Worm (Caenorhabditis elegans) whole organism, young adult: ENCODE results near the gene col-88.

ENCODE experiments used
- B0336.3 ChIP-seq: fragments of 200-800 bp; sonication (Bioruptor generic); IDR thresholded peaks from 2 replicates; pipeline ENCODE4 v1.3.6; 2022; ENCODE audit warnings: missing genetic modification characterization, missing compliant biosample characterization
- C06A6.2 ChIP-seq: fragments of 200-800 bp; sonication (Bioruptor generic); conservative IDR thresholded peaks from 2 replicates; pipeline ENCODE4 v1.3.6; 2022; ENCODE audit warnings: missing genetic modification characterization, missing compliant biosample characterization
- D2030.7 ChIP-seq: fragments of 200-800 bp; sonication (Bioruptor generic); IDR thresholded peaks from 2 replicates; pipeline ENCODE4 v1.3.6; 2022; ENCODE audit warnings: missing genetic modification reagents, missing genetic modification characterization, missing compliant biosample characterization
- F49E8.2 ChIP-seq: sonication (generic microtip); optimal IDR thresholded peaks from 3 replicates; lab custom pipeline; 2017; ENCODE audit warnings: missing genetic modification characterization, mild to moderate bottlenecking, missing compliant biosample characterization, antibody characterized with exemption, moderate library complexity; ENCODE audit not compliant: insufficient read depth
- F57C9.4 ChIP-seq: sonication (generic microtip); optimal IDR thresholded peaks from 2 replicates; lab custom pipeline; 2017; ENCODE audit warnings: mild to moderate bottlenecking, missing genetic modification characterization, missing compliant biosample characterization
- K11D2.4 ChIP-seq: fragments of 200-800 bp; sonication (Bioruptor generic); IDR thresholded peaks from 2 replicates; pipeline ENCODE4 v1.3.6; 2022; ENCODE audit warnings: missing genetic modification reagents, missing genetic modification characterization, missing compliant biosample characterization
- K12H6.12 ChIP-seq: fragments of 200-800 bp; sonication (Bioruptor generic); optimal IDR thresholded peaks from 2 replicates; lab custom pipeline; 2018; ENCODE audit warnings: mild to moderate bottlenecking, missing genetic modification characterization, missing compliant biosample characterization
- T07F8.4 ChIP-seq: sonication (generic microtip); optimal IDR thresholded peaks from 2 replicates; lab custom pipeline; 2016; ENCODE audit warnings: mild to moderate bottlenecking, missing genetic modification characterization, moderate library complexity, missing compliant biosample characterization
- Y56A3A.18 ChIP-seq: fragments of 200-800 bp; sonication (Bioruptor generic); IDR thresholded peaks from 2 replicates; pipeline ENCODE4 v1.3.6; 2022; ENCODE audit warnings: missing genetic modification reagents, missing genetic modification characterization, missing compliant biosample characterization
- Y79H2A.3 ChIP-seq: fragments of 200-800 bp; sonication (Bioruptor generic); conservative IDR thresholded peaks from 2 replicates; pipeline ENCODE4 v1.3.6; 2022; ENCODE audit warnings: missing genetic modification reagents, missing genetic modification characterization, missing compliant biosample characterization
- Y95B8A.8 ChIP-seq: fragments of 200-800 bp; sonication (Bioruptor generic); IDR thresholded peaks from 2 replicates; pipeline ENCODE4 v1.3.6; 2022; ENCODE audit warnings: missing genetic modification reagents, missing genetic modification characterization, missing compliant biosample characterization
- ZK185.1 ChIP-seq: sonication (generic microtip); optimal IDR thresholded peaks from 2 replicates; lab custom pipeline; 2016; ENCODE audit warnings: mild to moderate bottlenecking, missing genetic modification characterization, missing compliant biosample characterization; ENCODE audit not compliant: poor library complexity, severe bottlenecking
- ama-1 ChIP-seq, 3 experiments: fragments of 150-350 bp in 1 of 3; sonication (generic microtip) in 2 of 3; optimal IDR thresholded peaks; 2 replicates each; lab custom pipeline; 2014 to 2018; ENCODE audit warnings: missing biosample characterization in 2 of 3, missing genetic modification characterization in 2 of 3, missing genetic modification reagents in 2 of 3
- aptf-3 ChIP-seq: fragments of 200-800 bp; sonication (Bioruptor generic); IDR thresholded peaks from 2 replicates; pipeline ENCODE4 v1.3.6; 2022; ENCODE audit warnings: missing genetic modification characterization, missing compliant biosample characterization
- atf-7 ChIP-seq: sonication (generic microtip); optimal IDR thresholded peaks from 2 replicates; lab custom pipeline; 2017; ENCODE audit warnings: mild to moderate bottlenecking, missing genetic modification characterization, missing compliant biosample characterization
- athp-1 ChIP-seq: sonication (generic microtip); optimal IDR thresholded peaks from 2 replicates; lab custom pipeline; 2017; ENCODE audit warnings: mild to moderate bottlenecking, missing genetic modification characterization, missing compliant biosample characterization
- attf-3 ChIP-seq: fragments of 200-800 bp; sonication (Bioruptor generic); conservative IDR thresholded peaks from 2 replicates; pipeline ENCODE4 v1.3.6; 2022; ENCODE audit warnings: missing genetic modification reagents, missing genetic modification characterization, missing compliant biosample characterization
- bed-1 ChIP-seq: fragments of 200-800 bp; sonication (Bioruptor generic); IDR thresholded peaks from 2 replicates; pipeline ENCODE4 v1.3.6; 2022; ENCODE audit warnings: missing genetic modification reagents, missing genetic modification characterization, missing compliant biosample characterization
- cebp-1 ChIP-seq, 2 experiments: fragments of 200-800 bp in 1 of 2; sonication (Bioruptor generic) in 1 of 2; sonication (generic microtip) in 1 of 2; IDR thresholded peaks in 1 of 2; optimal IDR thresholded peaks in 1 of 2; 2 replicates each; pipeline versions ENCODE4 v1.3.6 to Lab custom; 2017 to 2022; ENCODE audit warnings: missing compliant biosample characterization in 2 of 2, missing genetic modification characterization in 2 of 2, mild to moderate bottlenecking in 1 of 2, missing genetic modification reagents in 1 of 2, moderate library complexity in 1 of 2
- cebp-2 ChIP-seq: fragments of 200-800 bp; sonication (Bioruptor generic); IDR thresholded peaks from 2 replicates; pipeline ENCODE4 v1.3.6; 2022; ENCODE audit warnings: missing genetic modification characterization, missing compliant biosample characterization
- ceh-100 ChIP-seq: fragments of 200-800 bp; sonication (Bioruptor generic); IDR thresholded peaks from 2 replicates; pipeline ENCODE4 v1.3.6; 2022; ENCODE audit warnings: missing genetic modification reagents, missing genetic modification characterization, missing compliant biosample characterization
- ceh-27 ChIP-seq: fragments of 200-800 bp; sonication (Bioruptor generic); optimal IDR thresholded peaks from 2 replicates; lab custom pipeline; 2018; ENCODE audit warnings: mild to moderate bottlenecking, missing genetic modification characterization, moderate library complexity, missing compliant biosample characterization
- ceh-58 ChIP-seq: fragments of 200-800 bp; sonication (Bioruptor generic); IDR thresholded peaks from 2 replicates; pipeline ENCODE4 v1.3.6; 2022; ENCODE audit warnings: missing genetic modification characterization, missing compliant biosample characterization
- ceh-79 ChIP-seq: sonication (generic microtip); optimal IDR thresholded peaks from 2 replicates; lab custom pipeline; 2017; ENCODE audit warnings: mild to moderate bottlenecking, missing genetic modification characterization, missing compliant biosample characterization
- dpff-1 ChIP-seq: sonication (generic microtip); optimal IDR thresholded peaks from 2 replicates; lab custom pipeline; 2017; ENCODE audit warnings: mild to moderate bottlenecking, missing genetic modification characterization, missing compliant biosample characterization
- egl-18 ChIP-seq: fragments of 200-800 bp; sonication (Bioruptor generic); IDR thresholded peaks from 2 replicates; pipeline ENCODE4 v1.3.6; 2022; ENCODE audit warnings: missing genetic modification reagents, missing genetic modification characterization, missing compliant biosample characterization
- him-1 ChIP-seq: sonication (generic microtip); optimal IDR thresholded peaks from 2 replicates; lab custom pipeline; 2016; ENCODE audit warnings: missing genotype, missing genetic modification reagents, missing genetic modification characterization, missing compliant biosample characterization
- hmg-1.2 ChIP-seq: fragments of 200-800 bp; sonication (Bioruptor generic); IDR thresholded peaks from 2 replicates; pipeline ENCODE4 v1.3.6; 2022; ENCODE audit warnings: missing genetic modification reagents, missing genetic modification characterization, missing compliant biosample characterization
- lir-1 ChIP-seq: fragments of 200-800 bp; sonication (Bioruptor generic); conservative IDR thresholded peaks from 2 replicates; pipeline ENCODE4 v1.3.6; 2022; ENCODE audit warnings: missing genetic modification reagents, missing genetic modification characterization, missing compliant biosample characterization
- lsl-1 ChIP-seq: fragments of 200-800 bp; sonication (Bioruptor generic); optimal IDR thresholded peaks from 2 replicates; lab custom pipeline; 2018; ENCODE audit warnings: mild to moderate bottlenecking, missing genetic modification characterization, moderate library complexity, missing compliant biosample characterization
- madf-3 ChIP-seq: fragments of 200-800 bp; sonication (Bioruptor generic); IDR thresholded peaks from 2 replicates; pipeline ENCODE4 v1.3.6; 2022; ENCODE audit warnings: missing genetic modification reagents, missing genetic modification characterization, missing compliant biosample characterization
- madf-8 ChIP-seq: fragments of 200-800 bp; sonication (Bioruptor generic); conservative IDR thresholded peaks from 2 replicates; pipeline ENCODE4 v1.3.6; 2022; ENCODE audit warnings: missing genetic modification reagents, missing genetic modification characterization, missing compliant biosample characterization
- mel-28 ChIP-seq: sonication (generic microtip); optimal IDR thresholded peaks from 2 replicates; lab custom pipeline; 2016; ENCODE audit warnings: borderline replicate concordance, mild to moderate bottlenecking, missing genetic modification characterization, missing compliant biosample characterization
- nfyb-1 ChIP-seq: fragments of 200-800 bp; sonication (Bioruptor generic); IDR thresholded peaks from 2 replicates; pipeline ENCODE4 v1.3.6; 2022; ENCODE audit warnings: missing genetic modification reagents, missing genetic modification characterization, missing compliant biosample characterization
- nhr-27 ChIP-seq: fragments of 200-800 bp; sonication (Bioruptor generic); optimal IDR thresholded peaks from 2 replicates; lab custom pipeline; 2018; ENCODE audit warnings: mild to moderate bottlenecking, missing genetic modification characterization, moderate library complexity, missing compliant biosample characterization
- nhr-80 ChIP-seq: sonication (generic microtip); optimal IDR thresholded peaks from 2 replicates; lab custom pipeline; 2016; ENCODE audit warnings: missing genetic modification characterization, missing compliant biosample characterization
- rec-8 ChIP-seq, 2 experiments: sonication (generic microtip); optimal IDR thresholded peaks; 2 replicates each; lab custom pipeline; 2016; ENCODE audit warnings: mild to moderate bottlenecking in 2 of 2, missing genetic modification characterization in 2 of 2, missing genetic modification reagents in 2 of 2, missing genotype in 2 of 2, missing biosample characterization in 1 of 2, missing compliant biosample characterization in 1 of 2, moderate library complexity in 1 of 2
- sdz-38 ChIP-seq: sonication (generic microtip); optimal IDR thresholded peaks from 2 replicates; lab custom pipeline; 2016; ENCODE audit warnings: missing genotype, missing genetic modification characterization, missing compliant biosample characterization
- sea-2 ChIP-seq: fragments of 200-800 bp; sonication (Bioruptor generic); IDR thresholded peaks from 2 replicates; pipeline ENCODE4 v1.3.6; 2022; ENCODE audit warnings: missing genetic modification characterization, missing compliant biosample characterization
- snpc-3.4 ChIP-seq: sonication (generic microtip); optimal IDR thresholded peaks from 2 replicates; lab custom pipeline; 2017; ENCODE audit warnings: missing genetic modification characterization, mild to moderate bottlenecking, missing compliant biosample characterization, antibody characterized with exemption, moderate library complexity, missing genotype, missing genetic modification reagents
- unc-62 ChIP-seq: fragments of 150-350 bp; optimal IDR thresholded peaks from 2 replicates; lab custom pipeline; 2014; ENCODE audit warnings: missing biosample characterization, missing genetic modification reagents, missing genetic modification characterization
- zfh-2 ChIP-seq: fragments of 200-800 bp; sonication (Bioruptor generic); conservative IDR thresholded peaks from 2 replicates; pipeline ENCODE4 v1.3.6; 2022; ENCODE audit warnings: missing genetic modification reagents, missing genetic modification characterization, missing compliant biosample characterization
- zim-3 ChIP-seq: sonication (generic microtip); optimal IDR thresholded peaks from 2 replicates; lab custom pipeline; 2017; ENCODE audit warnings: mild to moderate bottlenecking, missing genetic modification characterization, moderate library complexity, missing compliant biosample characterization
- ztf-18 ChIP-seq: sonication (generic microtip); optimal IDR thresholded peaks from 2 replicates; lab custom pipeline; 2016; ENCODE audit warnings: missing genotype, mild to moderate bottlenecking, missing genetic modification characterization, missing compliant biosample characterization
- ztf-28 ChIP-seq: fragments of 200-800 bp; sonication (Bioruptor generic); IDR thresholded peaks from 2 replicates; pipeline ENCODE4 v1.3.6; 2022; ENCODE audit warnings: missing genetic modification reagents, missing genetic modification characterization, missing compliant biosample characterization
- ztf-6 ChIP-seq: fragments of 200-800 bp; sonication (Bioruptor generic); IDR thresholded peaks from 2 replicates; pipeline ENCODE4 v1.3.6; 2022; ENCODE audit warnings: missing genetic modification reagents, missing genetic modification characterization, missing compliant biosample characterization

col-88 gene

DNA sequence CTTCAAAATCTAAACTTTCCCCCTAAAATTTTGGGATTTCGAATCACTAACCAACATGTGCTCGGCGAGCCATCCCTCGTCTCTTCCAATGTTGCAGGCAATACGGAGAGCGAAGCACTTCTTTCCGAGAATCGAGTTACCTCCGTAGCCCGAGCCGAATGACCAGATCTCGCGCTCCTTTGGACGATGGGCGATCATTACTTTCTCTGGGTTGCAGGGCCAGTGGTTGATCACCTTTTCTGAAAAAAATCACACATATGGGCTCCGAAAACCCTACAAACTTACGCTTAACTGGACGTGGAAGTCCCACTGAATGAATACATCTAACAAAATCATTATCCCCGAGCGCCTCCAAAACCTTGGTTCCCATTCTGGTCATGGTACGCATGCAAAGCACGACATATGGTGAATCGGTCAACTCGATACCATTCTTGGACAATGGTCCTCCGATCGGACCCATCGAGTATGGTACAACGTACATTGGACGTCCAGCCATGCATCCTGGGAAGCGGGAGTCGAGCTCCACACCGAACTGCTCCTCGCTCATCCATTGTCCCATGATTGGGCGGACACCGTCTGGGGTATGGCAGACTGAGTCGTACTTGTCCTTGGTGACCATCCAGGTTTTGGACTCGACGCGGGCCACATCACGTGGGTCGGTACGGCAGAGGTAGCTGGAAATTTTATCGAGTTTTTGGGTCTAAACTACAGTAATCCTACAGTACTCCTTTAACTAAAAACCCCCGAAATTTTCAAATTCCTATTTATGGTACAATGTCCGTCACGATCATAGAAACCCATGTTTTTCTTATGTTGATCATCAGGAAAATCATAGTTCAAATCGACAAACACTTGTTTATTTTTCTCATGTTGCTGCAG is 24.1 kb downstream of the col-88 start:
- TF ChIP-seq mel-28 (no peak), ceh-27 (GFP tag; lab: Kevin White, UChicago) (no peak), lir-1 (GFP tag; lab: Robert Waterston, UW) (no peak), T07F8.4 (tag; lab: Kevin White, UChicago) (no peak), nhr-27 (tag; lab: Kevin White, UChicago) (no peak), F49E8.2 (no peak), Y79H2A.3 (no peak), K11D2.4 (no peak; the same call in none of the 2 replicates), sdz-38 (tag; lab: Kevin White, UChicago) (no peak), ceh-58 (GFP tag; lab: Robert Waterston, UW) (no peak), dpff-1 (tag; lab: Kevin White, UChicago) (peak; percentile 13), B0336.3 (GFP tag; lab: Robert Waterston, UW) (0 out of 2 replicates have a peak, but pooled peaks have one; percentile 40), zim-3 (no peak), Y95B8A.8 (GFP tag; lab: Robert Waterston, UW) (no peak), ama-1 (optimal IDR thresholded peaks at IDR 0.05; lab: Kevin White, UChicago) (peak; percentile 11), ama-1 (GFP tag; optimal IDR thresholded peaks at IDR 0.05; lab: Kevin White, UChicago) (no peak), ZK185.1 (tag; lab: Kevin White, UChicago) (no peak), aptf-3 (GFP tag; lab: Robert Waterston, UW) (no peak), nfyb-1 (peak; percentile 67), attf-3 (GFP tag; lab: Robert Waterston, UW) (no peak), K12H6.12 (tag; lab: Kevin White, UChicago) (no peak), ceh-100 (GFP tag; lab: Robert Waterston, UW) (no peak), snpc-3.4 (no peak), unc-62 (GFP tag; lab: Kevin White, UChicago) (no peak), him-1 (tag; lab: Kevin White, UChicago) (no peak), atf-7 (tag; lab: Kevin White, UChicago) (no peak), ztf-28 (GFP tag; lab: Robert Waterston, UW) (no peak), bed-1 (GFP tag; lab: Robert Waterston, UW) (no peak), F57C9.4 (no peak), zfh-2 (GFP tag; lab: Robert Waterston, UW) (peak; percentile 62; the same call in 1 of the 2 replicates), C06A6.2 (GFP tag; lab: Robert Waterston, UW) (no peak), lsl-1 (no peak), nhr-80 (tag; lab: Kevin White, UChicago) (no peak), cebp-2 (GFP tag; lab: Robert Waterston, UW) (no peak), D2030.7 (no peak), Y56A3A.18 (GFP tag; lab: Robert Waterston, UW) (no peak), sea-2 (no peak), madf-3 (GFP tag; lab: Robert Waterston, UW) (0 out of 2 replicates have a peak, but pooled peaks have one; percentile 64), ztf-6 (GFP tag; lab: Robert Waterston, UW) (no peak), ztf-18 (tag; lab: Kevin White, UChicago) (no peak), rec-8 (tag; optimal IDR thresholded peaks at IDR 0.05; lab: Kevin White, UChicago) (no peak), hmg-1.2 (peak; percentile 28; the same call in 1 of the 2 replicates), ceh-79 (tag; lab: Kevin White, UChicago) (no peak), cebp-1 (GFP tag; IDR thresholded peaks at IDR 0.05; lab: Robert Waterston, UW) (no peak), cebp-1 (tag; optimal IDR thresholded peaks at IDR 0.05; lab: Kevin White, UChicago) (no peak), athp-1 (tag; lab: Kevin White, UChicago) (no peak), madf-8 (GFP tag; lab: Robert Waterston, UW) (no peak), egl-18 (GFP tag; lab: Robert Waterston, UW) (no peak)
